Fruit fly (Drosophila melanogaster): ENCODE data around the gene RpS27A.
A peak's percentile ranks its signal among the peaks of the same experiment; 100 is the strongest.

Gene RpS27A

dm6 chr2L:10364229-10364628 lies 43.9 kb upstream of the RpS27A start, which contains the start of gene lft:
TSS of gene lft (plus strand) at chr2L:10364471.
- TF ChIP-seq sv (GFP tag; optimal IDR thresholded peaks at IDR 0.05) (no peak), lola (GFP tag; optimal IDR thresholded peaks at IDR 0.05) (no peak), Dfd (GFP tag; optimal IDR thresholded peaks at IDR 0.05) (no peak), pan (optimal IDR thresholded peaks at IDR 0.05) (no peak), HLH106 (tag; optimal IDR thresholded peaks at IDR 0.05) (no peak), N (GFP tag; optimal IDR thresholded peaks at IDR 0.05) (no peak), Sp1 (GFP tag; optimal IDR thresholded peaks at IDR 0.05) (no peak), Myc (optimal IDR thresholded peaks at IDR 0.05) (peak; percentile 69), Rel (GFP tag; optimal IDR thresholded peaks at IDR 0.05) (no peak), Rel (tag; optimal IDR thresholded peaks at IDR 0.05) (no peak), OdsH (GFP tag; optimal IDR thresholded peaks at IDR 0.05) (no peak), psq (GFP tag; optimal IDR thresholded peaks at IDR 0.05) (no peak), CrebA (GFP tag; optimal IDR thresholded peaks at IDR 0.05; ENCODE audit: borderline replicate concordance) (no peak), GATAd (GFP tag; optimal IDR thresholded peaks at IDR 0.05) (no peak), fru (GFP tag; optimal IDR thresholded peaks at IDR 0.05) (peak; percentile 85), Hr83 (GFP tag; optimal IDR thresholded peaks at IDR 0.05; ENCODE audit: poor library complexity, severe bottlenecking) (no peak), woc (GFP tag; optimal IDR thresholded peaks at IDR 0.05) (peak; percentile 60), tai (GFP tag; optimal IDR thresholded peaks at IDR 0.05) (no peak), Dif (GFP tag; optimal IDR thresholded peaks at IDR 0.05; ENCODE audit: partially characterized antibody) (no peak), Vsx2 (GFP tag; optimal IDR thresholded peaks at IDR 0.05; ENCODE audit: partially characterized antibody) (no peak), Hr78 (GFP tag; optimal IDR thresholded peaks at IDR 0.05) (no peak)

dm6 chr2L:10366525-10366924 lies 41.6 kb upstream of the RpS27A start, which contains the start of gene CG5056:
TSS of gene CG5056 (plus strand) at chr2L:10366692.
- TF ChIP-seq Hr78 (GFP tag; optimal IDR thresholded peaks at IDR 0.05) (no peak), psq (GFP tag; optimal IDR thresholded peaks at IDR 0.05) (no peak), Sp1 (GFP tag; optimal IDR thresholded peaks at IDR 0.05) (peak; percentile 30), woc (GFP tag; optimal IDR thresholded peaks at IDR 0.05) (peak; percentile 64), fru (GFP tag; optimal IDR thresholded peaks at IDR 0.05) (no peak), ey (GFP tag; optimal IDR thresholded peaks at IDR 0.05) (no peak), dmrt93B (GFP tag; optimal IDR thresholded peaks at IDR 0.05) (no peak), jim (GFP tag; optimal IDR thresholded peaks at IDR 0.05) (no peak), br (GFP tag; optimal IDR thresholded peaks at IDR 0.05) (no peak), sv (GFP tag; optimal IDR thresholded peaks at IDR 0.05) (no peak), Dfd (GFP tag; optimal IDR thresholded peaks at IDR 0.05) (no peak), brk (GFP tag; optimal IDR thresholded peaks at IDR 0.05) (no peak), Jra (GFP tag; optimal IDR thresholded peaks at IDR 0.05) (no peak), rgr (GFP tag; optimal IDR thresholded peaks at IDR 0.05) (no peak), Abd-B (GFP tag; optimal IDR thresholded peaks at IDR 0.05) (no peak), OdsH (GFP tag; optimal IDR thresholded peaks at IDR 0.05) (no peak)

dm6 chr2L:10372297-10372696 lies 35.9 kb upstream of the RpS27A start:
- TF ChIP-seq brk (GFP tag; optimal IDR thresholded peaks at IDR 0.05) = no peak
- TF ChIP-seq Jra (GFP tag; optimal IDR thresholded peaks at IDR 0.05) = no peak
- no peak for TF ChIP-seq h (GFP tag; optimal IDR thresholded peaks at IDR 0.05)
- no peak for TF ChIP-seq br (GFP tag; optimal IDR thresholded peaks at IDR 0.05)
- no peak for TF ChIP-seq Vsx2 (GFP tag; optimal IDR thresholded peaks at IDR 0.05; ENCODE audit: partially characterized antibody)
- TF ChIP-seq sage (GFP tag; optimal IDR thresholded peaks at IDR 0.05) = no peak
- no peak for TF ChIP-seq dmrt93B (GFP tag; optimal IDR thresholded peaks at IDR 0.05)
- no peak for TF ChIP-seq N (GFP tag; optimal IDR thresholded peaks at IDR 0.05)
- no peak for TF ChIP-seq sv (GFP tag; optimal IDR thresholded peaks at IDR 0.05)
- TF ChIP-seq Myc (optimal IDR thresholded peaks at IDR 0.05) = no peak
- TF ChIP-seq Dfd (GFP tag; optimal IDR thresholded peaks at IDR 0.05) = no peak
- TF ChIP-seq Hr78 (GFP tag; optimal IDR thresholded peaks at IDR 0.05) = no peak
- TF ChIP-seq Rel (GFP tag; optimal IDR thresholded peaks at IDR 0.05) = no peak
- no peak for TF ChIP-seq Rel (tag; optimal IDR thresholded peaks at IDR 0.05)

DNA sequence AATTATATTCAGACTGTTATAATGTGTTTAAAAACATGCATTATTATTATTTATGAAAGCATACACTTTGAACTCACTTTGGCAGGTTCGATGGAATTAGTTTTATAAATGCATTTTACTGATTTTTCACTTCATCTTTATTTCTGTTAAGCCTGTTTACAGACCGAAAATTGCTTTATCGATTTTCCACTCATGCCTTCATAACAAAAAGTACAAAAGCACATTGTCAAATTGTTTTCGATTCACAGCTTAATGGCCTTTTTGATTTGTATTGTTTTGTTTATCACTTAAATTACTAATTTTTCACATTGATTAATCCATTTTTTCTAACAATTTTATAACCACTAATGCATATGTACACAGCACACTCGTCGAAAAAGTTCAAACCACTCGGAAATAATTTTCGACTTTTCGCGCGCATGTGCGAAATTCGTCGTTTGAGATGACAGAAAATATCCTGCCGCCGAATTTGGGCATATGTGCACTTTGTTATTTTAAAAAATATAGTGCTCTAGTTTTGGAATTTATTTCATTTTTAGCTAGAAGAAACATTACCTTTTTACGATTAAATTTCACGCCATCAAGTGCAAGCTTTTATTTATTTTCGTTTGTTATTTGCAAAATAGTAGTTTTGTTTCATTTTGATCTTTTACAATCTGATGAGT lies 34.4 kb upstream of the RpS27A start, which contains the start of gene rho-5:
Gene rho-5 (minus strand): TSS at position 296 of the 665 bp plus-strand sequence.
- no peak for TF ChIP-seq Hr83 (GFP tag; optimal IDR thresholded peaks at IDR 0.05; ENCODE audit: poor library complexity, severe bottlenecking)
- TF ChIP-seq tai (GFP tag; optimal IDR thresholded peaks at IDR 0.05) = no peak
- TF ChIP-seq usp (GFP tag; optimal IDR thresholded peaks at IDR 0.05) = no peak
- TF ChIP-seq psq (GFP tag; optimal IDR thresholded peaks at IDR 0.05) = no peak
- TF ChIP-seq brk (GFP tag; optimal IDR thresholded peaks at IDR 0.05) = no peak

Measured in whole organism, wandering third instar larva.